Worm (Caenorhabditis elegans): ENCODE results near the gene rpc-25.

DNA sequence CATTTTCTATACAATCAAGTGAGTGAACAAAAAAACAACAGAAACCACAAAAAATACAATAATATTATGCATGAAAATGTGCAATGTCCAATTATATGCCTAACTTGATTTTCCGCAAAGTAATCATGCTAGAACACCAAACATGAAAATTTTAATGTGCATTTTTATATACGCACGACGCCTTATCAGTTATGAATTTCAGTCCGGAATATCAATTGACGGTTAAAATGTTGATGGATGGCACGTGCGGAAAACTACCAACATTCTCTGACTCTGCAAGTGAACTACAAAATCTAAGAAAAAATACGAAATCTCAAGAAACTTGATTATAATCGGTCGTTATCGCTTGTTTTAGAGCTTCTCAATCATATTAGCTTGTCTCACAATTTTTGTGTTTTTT is 46.4 kb downstream of the rpc-25 start:
- no peak for TF ChIP-seq cebp-1 (GFP tag; IDR thresholded peaks at IDR 0.05)
- no peak for TF ChIP-seq cebp-1 (tag; optimal IDR thresholded peaks at IDR 0.05)
- no peak for TF ChIP-seq F33H1.4 (GFP tag; IDR thresholded peaks at IDR 0.05)
- no peak for TF ChIP-seq K12H6.12 (tag; optimal IDR thresholded peaks at IDR 0.05)
- TF ChIP-seq rec-8 (tag; optimal IDR thresholded peaks at IDR 0.05), result no peak
- no peak for TF ChIP-seq ztf-22 (GFP tag; optimal IDR thresholded peaks at IDR 0.05)
- TF ChIP-seq hsf-1 (GFP tag; IDR thresholded peaks at IDR 0.05), result no peak

Measured in whole organism, young adult.